Worm (Caenorhabditis elegans) whole organism, midembryonic: Measurements from ENCODE around the gene nspg-8.

Experiments used
- T22C8.4 ChIP-seq: fragments of 200-800 bp; sonication (Bioruptor generic); IDR thresholded peaks from 2 replicates; pipeline ENCODE4 v1.3.6; 2022; ENCODE audit warnings: missing genetic modification characterization, missing compliant biosample characterization
- cog-1 ChIP-seq: sonication (generic microtip); optimal IDR thresholded peaks from 2 replicates; lab custom pipeline; 2016; ENCODE audit warnings: missing genetic modification characterization, missing compliant biosample characterization
- flt-1 ChIP-seq: fragments of 200-800 bp; sonication (Bioruptor generic); IDR thresholded peaks from 2 replicates; pipeline ENCODE4 v1.3.6; 2022; ENCODE audit warnings: missing genetic modification characterization, missing compliant biosample characterization
- klf-2 ChIP-seq: fragments of 200-800 bp; sonication (Bioruptor generic); conservative IDR thresholded peaks from 2 replicates; pipeline ENCODE4 v1.3.6; 2022; ENCODE audit warnings: missing genetic modification reagents, missing genetic modification characterization, missing compliant biosample characterization
- med-1 ChIP-seq: sonication (generic microtip); optimal IDR thresholded peaks from 2 replicates; lab custom pipeline; 2017; ENCODE audit warnings: missing genetic modification characterization, mild to moderate bottlenecking, missing compliant biosample characterization, antibody characterized with exemption, missing genetic modification reagents; ENCODE audit not compliant: insufficient read depth
- ref-1 ChIP-seq: fragments of 200-800 bp; sonication (Bioruptor generic); conservative IDR thresholded peaks from 2 replicates; pipeline ENCODE4 v1.3.6; 2022; ENCODE audit warnings: missing genetic modification reagents, missing genetic modification characterization, missing compliant biosample characterization
- tab-1 ChIP-seq: fragments of 200-800 bp; sonication (Bioruptor generic); IDR thresholded peaks from 2 replicates; pipeline ENCODE4 v1.3.6; 2022; ENCODE audit warnings: missing genetic modification characterization, missing compliant biosample characterization
- ztf-23 ChIP-seq: fragments of 200-800 bp; sonication (Bioruptor generic); IDR thresholded peaks from 2 replicates; pipeline ENCODE4 v1.3.6; 2022; ENCODE audit warnings: missing genetic modification reagents, missing genetic modification characterization, missing compliant biosample characterization
- ztf-29 ChIP-seq: fragments of 200-800 bp; sonication (Bioruptor generic); IDR thresholded peaks from 2 replicates; pipeline ENCODE4 v1.3.6; 2022; ENCODE audit warnings: missing genetic modification reagents, missing genetic modification characterization, missing compliant biosample characterization

nspg-8 gene

ce11 chrIII:1205421-1205820 is 23.6 kb downstream of the nspg-8 start:
- no peak for TF ChIP-seq T22C8.4 (GFP tag; lab: Robert Waterston, UW)
- TF ChIP-seq tab-1 (GFP tag; lab: Robert Waterston, UW): no peak
- TF ChIP-seq ztf-23: no peak
- TF ChIP-seq ztf-29 (GFP tag; lab: Robert Waterston, UW): no peak
- no peak for TF ChIP-seq flt-1
- TF ChIP-seq klf-2 (GFP tag; lab: Robert Waterston, UW): no peak
- no peak for TF ChIP-seq ref-1 (GFP tag; lab: Robert Waterston, UW)
- no peak for TF ChIP-seq cog-1 (tag; lab: Kevin White, UChicago)
- TF ChIP-seq med-1 (GFP tag; lab: Kevin White, UChicago): no peak

ce11 chrIII:1206331-1206730 is 24.5 kb downstream of the nspg-8 start:
- TF ChIP-seq T22C8.4 (GFP tag; lab: Robert Waterston, UW) (peak; percentile 27; the same call in 1 of the 2 replicates), ztf-29 (GFP tag; lab: Robert Waterston, UW) (no peak)

- TF ChIP-seq ref-1 (GFP tag; lab: Robert Waterston, UW): no peak
- no peak for TF ChIP-seq flt-1
- TF ChIP-seq T22C8.4 (GFP tag; lab: Robert Waterston, UW): peak; percentile 82
- no peak for TF ChIP-seq med-1 (GFP tag; lab: Kevin White, UChicago)
- TF ChIP-seq tab-1 (GFP tag; lab: Robert Waterston, UW): no peak
These were observed 25.2 kb downstream of the nspg-8 start for ce11 chrIII:1207027-1207426.

- TF ChIP-seq ztf-23 (no peak), tab-1 (GFP tag; lab: Robert Waterston, UW) (no peak), ref-1 (GFP tag; lab: Robert Waterston, UW) (no peak), ztf-29 (GFP tag; lab: Robert Waterston, UW) (no peak), cog-1 (tag; lab: Kevin White, UChicago) (no peak), T22C8.4 (GFP tag; lab: Robert Waterston, UW) (no peak)
These were observed 26.0 kb downstream of the nspg-8 start, which contains the start of gene orc-3 for ce11 chrIII:1207852-1208251. TSS of gene orc-3 (plus strand) at chrIII:1208133.

DNA sequence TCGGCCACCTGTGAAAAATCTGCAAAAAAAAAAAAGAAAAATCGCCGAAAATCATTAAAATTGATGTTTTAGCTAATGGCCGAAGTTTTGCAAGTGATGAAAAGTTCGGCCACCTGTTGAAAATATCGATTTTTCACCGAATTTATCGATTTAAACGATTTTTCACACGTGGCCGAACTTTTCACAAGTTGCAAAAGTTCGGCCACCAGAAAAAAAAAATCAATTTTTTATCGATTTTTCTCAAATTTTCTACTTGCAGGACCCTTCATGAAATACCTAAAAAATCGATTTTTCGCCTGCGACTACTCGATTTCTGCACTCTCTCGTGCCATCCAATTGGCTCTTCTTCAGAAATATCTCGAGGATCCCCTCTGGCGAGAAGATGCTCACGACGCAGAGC is 28.8 kb downstream of the nspg-8 start:
- peak; percentile 61 for TF ChIP-seq T22C8.4 (GFP tag; lab: Robert Waterston, UW)
- TF ChIP-seq flt-1: no peak

- TF ChIP-seq klf-2 (GFP tag; lab: Robert Waterston, UW) (0 out of 2 replicates have a peak, but pooled peaks have one; percentile 43), ztf-23 (no peak)
These were observed 32.3 kb downstream of the nspg-8 start for ce11 chrIII:1214121-1214673.

DNA sequence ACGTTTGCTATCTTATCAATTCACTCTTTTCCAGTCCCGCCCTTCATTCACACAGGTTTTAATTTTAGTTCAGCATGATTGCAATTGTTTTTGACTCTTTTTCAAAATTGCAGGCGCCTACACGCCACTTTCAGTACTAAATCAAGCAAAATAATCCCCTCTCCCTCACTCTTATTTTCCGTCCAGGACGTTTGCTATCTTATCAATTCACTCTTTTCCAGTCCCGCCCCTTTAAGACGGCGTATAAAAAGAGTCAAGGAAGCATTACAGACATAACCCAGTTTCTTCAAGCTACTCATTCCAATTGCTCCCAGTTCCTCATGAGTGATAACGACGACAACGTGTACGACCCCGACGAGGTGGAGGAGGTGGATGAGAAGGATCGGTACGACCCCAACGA is 32.8 kb downstream of the nspg-8 start, which contains the start of gene Y119D3B.21:
Gene Y119D3B.21 (plus strand): TSS at position 321 of the 400 bp plus-strand sequence.
- no peak for TF ChIP-seq klf-2 (GFP tag; lab: Robert Waterston, UW)
- no peak for TF ChIP-seq ztf-23
- no peak for TF ChIP-seq flt-1
- no peak for TF ChIP-seq ztf-29 (GFP tag; lab: Robert Waterston, UW)
- TF ChIP-seq cog-1 (tag; lab: Kevin White, UChicago): no peak
- no peak for TF ChIP-seq med-1 (GFP tag; lab: Kevin White, UChicago)
- TF ChIP-seq T22C8.4 (GFP tag; lab: Robert Waterston, UW): no peak
- no peak for TF ChIP-seq ref-1 (GFP tag; lab: Robert Waterston, UW)
- TF ChIP-seq tab-1 (GFP tag; lab: Robert Waterston, UW): no peak

ce11 chrIII:1216096-1216495 is 34.2 kb downstream of the nspg-8 start:
- TF ChIP-seq klf-2 (GFP tag; lab: Robert Waterston, UW): no peak
- TF ChIP-seq T22C8.4 (GFP tag; lab: Robert Waterston, UW): peak; percentile 56

DNA sequence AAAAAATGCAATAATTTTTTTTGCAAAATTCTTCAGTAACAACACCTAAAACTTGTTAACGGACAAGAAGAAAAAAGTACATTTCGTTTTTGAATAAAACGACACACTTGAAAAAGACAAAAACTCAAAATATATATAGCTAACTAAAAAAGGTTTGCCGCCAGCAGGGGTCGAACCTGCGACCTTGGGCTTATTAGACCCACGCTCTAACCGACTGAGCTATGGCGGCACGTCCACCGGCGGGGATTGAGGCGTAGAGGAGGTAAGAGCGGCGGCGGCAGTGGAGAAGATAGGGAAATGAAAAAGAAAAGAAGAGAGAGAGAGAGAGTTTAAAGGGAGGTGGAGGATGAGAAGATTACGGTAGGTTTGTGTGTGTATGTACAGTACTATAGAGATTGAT is 36.4 kb downstream of the nspg-8 start:
- TF ChIP-seq med-1 (GFP tag; lab: Kevin White, UChicago) (no peak), ref-1 (GFP tag; lab: Robert Waterston, UW) (peak; percentile 32; the same call in 1 of the 2 replicates), cog-1 (tag; lab: Kevin White, UChicago) (no peak), T22C8.4 (GFP tag; lab: Robert Waterston, UW) (no peak), klf-2 (GFP tag; lab: Robert Waterston, UW) (0 out of 2 replicates have a peak, but pooled peaks have one; percentile 26), ztf-29 (GFP tag; lab: Robert Waterston, UW) (peak; percentile 72; the same call in 1 of the 2 replicates), tab-1 (GFP tag; lab: Robert Waterston, UW) (peak; percentile 83; the same call in 1 of the 2 replicates), ztf-23 (peak; percentile 60), flt-1 (peak; percentile 75; the same call in 1 of the 2 replicates)

DNA sequence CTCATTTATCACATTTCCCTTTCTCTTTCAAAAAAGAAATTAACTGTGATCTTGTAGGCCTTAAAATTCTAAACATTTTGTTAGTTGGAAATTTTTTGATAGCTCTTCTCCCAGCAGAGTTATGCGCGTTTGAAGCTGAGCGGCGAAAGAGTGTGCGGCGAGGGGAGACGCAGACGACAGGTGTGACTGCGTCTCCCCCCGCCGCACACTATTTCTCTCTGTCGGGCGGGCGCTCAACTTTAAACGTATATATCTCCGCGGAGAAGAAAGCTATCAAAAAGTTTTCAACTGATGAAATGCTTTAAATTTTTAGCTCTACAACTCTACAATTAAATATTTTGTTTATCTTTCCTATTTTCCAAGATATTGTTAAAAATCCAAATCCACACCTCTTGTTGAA is 37.1 kb downstream of the nspg-8 start:
- TF ChIP-seq klf-2 (GFP tag; lab: Robert Waterston, UW): no peak
- TF ChIP-seq T22C8.4 (GFP tag; lab: Robert Waterston, UW): no peak
- no peak for TF ChIP-seq flt-1
- TF ChIP-seq cog-1 (tag; lab: Kevin White, UChicago): no peak
- no peak for TF ChIP-seq ref-1 (GFP tag; lab: Robert Waterston, UW)
- no peak for TF ChIP-seq ztf-23
- TF ChIP-seq tab-1 (GFP tag; lab: Robert Waterston, UW): no peak
- no peak for TF ChIP-seq ztf-29 (GFP tag; lab: Robert Waterston, UW)
- no peak for TF ChIP-seq med-1 (GFP tag; lab: Kevin White, UChicago)
